Worm (Caenorhabditis elegans) whole organism, L3 larva: Measurements from ENCODE around the gene tag-250.
A peak's percentile ranks its signal among the peaks of the same experiment; 100 is the strongest.

ENCODE experiments used
- R02D3.7 ChIP-seq: fragments of 150-350 bp; optimal IDR thresholded peaks from 2 replicates; lab custom pipeline; 2014; ENCODE audit warnings: missing biosample characterization, missing genetic modification characterization
- ama-1 ChIP-seq: fragments of 150-350 bp; optimal IDR thresholded peaks from 2 replicates; lab custom pipeline; 2018
- ceh-28 ChIP-seq: fragments of 150-350 bp; optimal IDR thresholded peaks from 2 replicates; lab custom pipeline; 2014; ENCODE audit warnings: missing biosample characterization, missing genetic modification reagents, missing genetic modification characterization
- ceh-9 ChIP-seq: sonication (generic microtip); optimal IDR thresholded peaks from 2 replicates; lab custom pipeline; 2018; ENCODE audit warnings: missing biosample characterization, missing genetic modification characterization
- egl-5 ChIP-seq: fragments of 150-350 bp; optimal IDR thresholded peaks from 2 replicates; lab custom pipeline; 2017; ENCODE audit warnings: missing biosample characterization, missing genetic modification reagents, missing genetic modification characterization, inconsistent platforms
- elt-1 ChIP-seq: fragments of 150-350 bp; optimal IDR thresholded peaks from 2 replicates; lab custom pipeline; 2014; ENCODE audit warnings: missing biosample characterization, missing genetic modification characterization
- elt-2 ChIP-seq: sonication (generic microtip); optimal IDR thresholded peaks from 2 replicates; lab custom pipeline; 2016; ENCODE audit warnings: missing genetic modification reagents, mild to moderate bottlenecking, missing genetic modification characterization, missing compliant biosample characterization
- elt-3 ChIP-seq, 3 experiments: fragments of 150-350 bp in 1 of 3; sonication (generic microtip) in 2 of 3; optimal IDR thresholded peaks; 2 replicates in 2 of 3; 4 replicates in 1 of 3; lab custom pipeline; 2014 to 2017; ENCODE audit warnings: missing biosample characterization in 3 of 3, missing genetic modification characterization in 3 of 3
- eor-1 ChIP-seq, 2 experiments: fragments of 150-350 bp; optimal IDR thresholded peaks; 2 replicates each; lab custom pipeline; 2014 to 2018; ENCODE audit warnings: missing biosample characterization in 2 of 2, missing genetic modification characterization in 2 of 2
- fkh-10 ChIP-seq: sonication (generic microtip); optimal IDR thresholded peaks from 2 replicates; lab custom pipeline; 2017; ENCODE audit warnings: missing biosample characterization, missing genetic modification reagents, missing genetic modification characterization
- fkh-2 ChIP-seq: fragments of 150-350 bp; optimal IDR thresholded peaks from 2 replicates; lab custom pipeline; 2014; ENCODE audit warnings: missing biosample characterization, missing genetic modification reagents, missing genetic modification characterization
- fos-1 ChIP-seq: fragments of 150-350 bp; optimal IDR thresholded peaks from 2 replicates; lab custom pipeline; 2014; ENCODE audit warnings: missing biosample characterization, missing genetic modification characterization
- hmg-11 ChIP-seq: sonication (generic microtip); optimal IDR thresholded peaks from 2 replicates; lab custom pipeline; 2016; ENCODE audit warnings: missing genetic modification characterization, missing compliant biosample characterization
- jun-1 ChIP-seq: fragments of 150-350 bp; optimal IDR thresholded peaks from 2 replicates; lab custom pipeline; 2014; ENCODE audit warnings: missing biosample characterization, missing genetic modification reagents, missing genetic modification characterization
- lin-15B ChIP-seq: fragments of 150-350 bp; optimal IDR thresholded peaks from 2 replicates; lab custom pipeline; 2014; ENCODE audit warnings: missing biosample characterization, missing genetic modification characterization
- lin-39 ChIP-seq: fragments of 150-350 bp; optimal IDR thresholded peaks from 2 replicates; lab custom pipeline; 2018; ENCODE audit warnings: missing biosample characterization, missing genetic modification reagents, missing genetic modification characterization
- mdl-1 ChIP-seq: fragments of 150-350 bp; optimal IDR thresholded peaks from 2 replicates; lab custom pipeline; 2014; ENCODE audit warnings: missing biosample characterization, missing genetic modification characterization
- mml-1 ChIP-seq: fragments of 150-350 bp; sonication (generic microtip); optimal IDR thresholded peaks from 3 replicates; lab custom pipeline; 2014; ENCODE audit warnings: missing biosample characterization, missing genetic modification characterization
- nfya-1 ChIP-seq: sonication (generic microtip); optimal IDR thresholded peaks from 2 replicates; lab custom pipeline; 2017; ENCODE audit warnings: missing genetic modification characterization, mild to moderate bottlenecking, missing compliant biosample characterization, antibody characterized with exemption, moderate library complexity; ENCODE audit not compliant: insufficient read depth
- nhr-12 ChIP-seq: fragments of 150-350 bp; optimal IDR thresholded peaks from 2 replicates; lab custom pipeline; 2014; ENCODE audit warnings: missing biosample characterization, missing genetic modification characterization
- nhr-23 ChIP-seq: fragments of 150-350 bp; optimal IDR thresholded peaks from 2 replicates; lab custom pipeline; 2014; ENCODE audit warnings: missing biosample characterization, missing genetic modification reagents, missing genetic modification characterization
- nhr-237 ChIP-seq: fragments of 150-350 bp; optimal IDR thresholded peaks from 2 replicates; lab custom pipeline; 2014; ENCODE audit warnings: missing biosample characterization, missing genetic modification characterization
- nhr-25 ChIP-seq: sonication (generic microtip); optimal IDR thresholded peaks from 2 replicates; lab custom pipeline; 2017; ENCODE audit warnings: missing biosample characterization, missing genetic modification characterization
- nhr-28 ChIP-seq: fragments of 150-350 bp; optimal IDR thresholded peaks from 2 replicates; lab custom pipeline; 2014; ENCODE audit warnings: missing biosample characterization, missing genetic modification characterization
- nhr-43 ChIP-seq: sonication (generic microtip); optimal IDR thresholded peaks from 2 replicates; lab custom pipeline; 2016; ENCODE audit warnings: mild to moderate bottlenecking, missing genetic modification characterization, missing compliant biosample characterization; ENCODE audit not compliant: poor library complexity, severe bottlenecking
- nhr-76 ChIP-seq: fragments of 150-350 bp; sonication (generic microtip); optimal IDR thresholded peaks from 5 replicates; lab custom pipeline; 2014; ENCODE audit warnings: missing biosample characterization, missing genetic modification characterization
- nhr-77 ChIP-seq: fragments of 150-350 bp; optimal IDR thresholded peaks from 2 replicates; lab custom pipeline; 2014; ENCODE audit warnings: missing biosample characterization, missing genetic modification characterization
- pha-4 ChIP-seq: fragments of 150-350 bp; optimal IDR thresholded peaks from 2 replicates; lab custom pipeline; 2014; ENCODE audit warnings: missing biosample characterization, missing genetic modification reagents, missing genetic modification characterization
- pqm-1 ChIP-seq: fragments of 150-350 bp; optimal IDR thresholded peaks from 2 replicates; lab custom pipeline; 2017; ENCODE audit warnings: missing biosample characterization, missing genetic modification characterization, inconsistent platforms
- skn-1 ChIP-seq: fragments of 150-350 bp; optimal IDR thresholded peaks from 2 replicates; lab custom pipeline; 2014; ENCODE audit warnings: missing biosample characterization, missing genetic modification characterization
- snpc-4 ChIP-seq: fragments of 150-350 bp; optimal IDR thresholded peaks from 2 replicates; lab custom pipeline; 2014; ENCODE audit warnings: missing biosample characterization, missing genetic modification characterization
- tbx-2 ChIP-seq: sonication (generic microtip); optimal IDR thresholded peaks from 2 replicates; lab custom pipeline; 2016; ENCODE audit warnings: mild to moderate bottlenecking, missing genetic modification characterization, missing compliant biosample characterization
- unc-39 ChIP-seq: sonication (generic microtip); optimal IDR thresholded peaks from 4 replicates; lab custom pipeline; 2017; ENCODE audit warnings: missing biosample characterization, missing genetic modification characterization
- unc-62 ChIP-seq: fragments of 150-350 bp; sonication (generic microtip); optimal IDR thresholded peaks from 4 replicates; lab custom pipeline; 2014; ENCODE audit warnings: missing biosample characterization, missing genetic modification reagents, missing genetic modification characterization
- zag-1 ChIP-seq: fragments of 150-350 bp; optimal IDR thresholded peaks from 2 replicates; lab custom pipeline; 2014; ENCODE audit warnings: missing biosample characterization, missing genetic modification characterization
- ztf-11 ChIP-seq: fragments of 150-350 bp; optimal IDR thresholded peaks from 2 replicates; lab custom pipeline; 2014; ENCODE audit warnings: missing biosample characterization, missing genetic modification characterization
- ztf-4 ChIP-seq: fragments of 150-350 bp; optimal IDR thresholded peaks from 2 replicates; lab custom pipeline; 2014; ENCODE audit warnings: missing biosample characterization, missing genetic modification characterization

tag-250 gene

DNA sequence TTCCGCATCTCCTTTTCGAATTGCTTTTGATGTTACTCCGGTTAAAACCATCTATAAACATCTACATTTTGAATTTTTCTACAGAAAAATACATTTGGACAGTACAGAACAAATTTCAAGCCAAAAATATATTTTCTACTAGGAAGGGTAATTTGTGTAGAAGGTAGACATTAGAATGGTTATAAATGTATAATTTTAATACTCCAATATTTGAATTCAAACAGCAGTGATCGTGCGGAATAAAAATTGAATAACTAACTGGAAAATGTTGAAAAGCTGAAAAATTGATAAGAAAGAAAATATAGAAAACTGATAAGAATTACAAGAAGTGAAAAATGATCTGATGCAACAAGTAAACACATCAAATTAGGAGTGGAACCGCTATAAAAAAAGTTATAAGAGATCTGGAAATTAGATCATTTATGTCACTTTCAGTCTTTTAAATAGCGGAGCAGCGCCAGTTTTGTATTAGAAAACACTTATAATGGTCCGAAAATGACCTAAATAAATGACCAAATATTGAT is 22.3 kb upstream of the tag-250 start, which contains the start of gene gsto-1:
TSS of gene gsto-1 (minus strand) at position 51 of the 524 bp plus-strand sequence.
- TF ChIP-seq fkh-10 (GFP tag; lab: Kevin White, UChicago) (no peak), elt-2 (peak; percentile 74), nhr-76 (tag; lab: Kevin White, UChicago) (no peak), lin-15B (tag; lab: Kevin White, UChicago) (no peak), pha-4 (tag; lab: Kevin White, UChicago) (peak; percentile 13)

DNA sequence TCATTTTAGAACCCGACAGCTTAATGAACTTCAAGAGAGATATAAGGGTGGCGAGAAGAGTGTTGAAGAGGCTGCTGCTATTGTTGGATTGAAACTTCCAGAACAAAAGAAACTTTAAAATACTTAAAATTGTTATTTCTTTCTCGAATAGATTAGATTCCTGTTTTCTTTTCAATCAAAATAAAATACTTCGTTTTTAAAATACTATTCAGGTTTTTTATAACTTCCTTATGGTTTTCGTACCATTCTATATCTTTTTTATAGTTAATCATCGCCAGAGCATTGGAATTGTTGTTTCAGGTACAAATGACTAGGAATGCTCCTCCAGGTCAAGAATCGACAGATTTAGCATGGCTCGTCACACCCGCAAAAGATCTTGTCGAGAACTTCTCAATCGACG is 16.7 kb upstream of the tag-250 start, which contains the start of gene kle-2:
TSS of gene kle-2 (plus strand) at position 301 of the 400 bp plus-strand sequence.
- TF ChIP-seq ama-1 (lab: Kevin White, UChicago): no peak
- TF ChIP-seq mdl-1 (tag; lab: Kevin White, UChicago): no peak
- TF ChIP-seq elt-3 (tag; optimal IDR thresholded peaks at IDR 0.05; lab: Kevin White, UChicago): no peak
- no peak for TF ChIP-seq skn-1 (tag; lab: Kevin White, UChicago)
- no peak for TF ChIP-seq lin-39 (tag; lab: Kevin White, UChicago)
- no peak for TF ChIP-seq ceh-28 (tag; lab: Kevin White, UChicago)
- TF ChIP-seq nhr-23 (tag; lab: Kevin White, UChicago): no peak
- no peak for TF ChIP-seq mml-1
- no peak for TF ChIP-seq ztf-4 (tag; lab: Kevin White, UChicago)

ce11 chrIII:7940819-7941218 is 16.1 kb upstream of the tag-250 start, which contains the start of gene C29E4.12:
C29E4.12 (plus strand) TSS chrIII:7941151.
- TF ChIP-seq skn-1 (tag; lab: Kevin White, UChicago) (no peak), elt-1 (tag; lab: Kevin White, UChicago) (no peak), fkh-2 (tag; lab: Kevin White, UChicago) (no peak), zag-1 (tag; lab: Kevin White, UChicago) (no peak), R02D3.7 (peak; percentile 17), nhr-77 (tag; lab: Kevin White, UChicago) (peak; percentile 48), jun-1 (tag; lab: Kevin White, UChicago) (no peak), snpc-4 (tag; lab: Kevin White, UChicago) (no peak), ceh-28 (tag; lab: Kevin White, UChicago) (peak; percentile 15), nhr-25 (tag; lab: Kevin White, UChicago) (peak; percentile 69), lin-15B (tag; lab: Kevin White, UChicago) (peak; percentile 91), mdl-1 (tag; lab: Kevin White, UChicago) (no peak), egl-5 (peak; percentile 38), lin-39 (tag; lab: Kevin White, UChicago) (peak; percentile 41), ceh-9 (tag; lab: Kevin White, UChicago) (no peak), hmg-11 (tag; lab: Kevin White, UChicago) (peak; percentile 38), eor-1 (tag; optimal IDR thresholded peaks at IDR 0.05; lab: Kevin White, UChicago) (no peak), ztf-11 (tag; lab: Kevin White, UChicago) (no peak), tbx-2 (tag; lab: Kevin White, UChicago) (no peak), fkh-10 (GFP tag; lab: Kevin White, UChicago) (peak; percentile 26), elt-3 (tag; optimal IDR thresholded peaks at IDR 0.05; lab: Kevin White, UChicago) (no peak), nhr-23 (tag; lab: Kevin White, UChicago) (peak; percentile 84), ztf-4 (tag; lab: Kevin White, UChicago) (no peak), nhr-28 (tag; lab: Kevin White, UChicago) (no peak), unc-39 (tag; lab: Kevin White, UChicago) (no peak), nhr-237 (tag; lab: Kevin White, UChicago) (no peak), pha-4 (tag; lab: Kevin White, UChicago) (peak; percentile 79), unc-62 (GFP tag; lab: Kevin White, UChicago) (no peak), nhr-12 (no peak), nfya-1 (tag; lab: Kevin White, UChicago) (peak; percentile 83), nhr-43 (tag; lab: Kevin White, UChicago) (peak; percentile 39), pqm-1 (tag; lab: Kevin White, UChicago) (peak; percentile 11), fos-1 (no peak), ama-1 (lab: Kevin White, UChicago) (no peak)
